Fruit fly (Drosophila melanogaster) whole organism, adult: ENCODE data around the gene Kmn2.
A peak's percentile ranks its signal among the peaks of the same experiment; 100 is the strongest.

ENCODE experiments used
- CG11617 ChIP-seq: fragments of 200-800 bp; sonication (Bioruptor generic); optimal IDR thresholded peaks from 2 replicates; lab custom pipeline; 2017; ENCODE audit warnings: mild to moderate bottlenecking, missing biosample characterization, missing genetic modification reagents, missing genetic modification characterization
- CG12768 ChIP-seq: fragments of 200-800 bp; sonication (Bioruptor generic); optimal IDR thresholded peaks from 2 replicates; lab custom pipeline; 2017; ENCODE audit warnings: missing biosample characterization, missing genetic modification characterization, mild to moderate bottlenecking, moderate library complexity, missing genetic modification reagents
- CG14711 ChIP-seq: fragments of 200-800 bp; sonication (Bioruptor generic); optimal IDR thresholded peaks from 2 replicates; lab custom pipeline; 2018; ENCODE audit warnings: missing biosample characterization, mild to moderate bottlenecking, missing genetic modification characterization, moderate library complexity
- CG1620 ChIP-seq: fragments of 200-800 bp; sonication (Bioruptor generic); optimal IDR thresholded peaks from 2 replicates; lab custom pipeline; 2016; ENCODE audit warnings: missing biosample characterization, missing genetic modification characterization
- CG33017 ChIP-seq: fragments of 200-800 bp; sonication (Bioruptor generic); optimal IDR thresholded peaks from 2 replicates; lab custom pipeline; 2018; ENCODE audit warnings: missing biosample characterization, mild to moderate bottlenecking, missing genetic modification characterization, moderate library complexity
- CG5204 ChIP-seq: fragments of 200-800 bp; sonication (Bioruptor generic); optimal IDR thresholded peaks from 2 replicates; lab custom pipeline; 2016; ENCODE audit warnings: missing biosample characterization, missing genetic modification characterization
- CG7045 ChIP-seq: fragments of 200-800 bp; sonication (Bioruptor generic); optimal IDR thresholded peaks from 2 replicates; lab custom pipeline; 2017; ENCODE audit warnings: missing biosample characterization, mild to moderate bottlenecking, missing genetic modification characterization
- CG7101 ChIP-seq: fragments of 200-800 bp; sonication (Bioruptor generic); optimal IDR thresholded peaks from 2 replicates; lab custom pipeline; 2018; ENCODE audit warnings: missing biosample characterization, mild to moderate bottlenecking, missing genetic modification characterization, moderate library complexity
- Clk ChIP-seq: fragments of 200-800 bp; sonication (Bioruptor generic); optimal IDR thresholded peaks from 2 replicates; lab custom pipeline; 2017; ENCODE audit warnings: missing biosample characterization, missing genetic modification characterization
- Crg-1 ChIP-seq: fragments of 200-800 bp; sonication (Bioruptor generic); optimal IDR thresholded peaks from 2 replicates; lab custom pipeline; 2016; ENCODE audit warnings: missing biosample characterization, missing genetic modification characterization
- Hr96 ChIP-seq: fragments of 200-800 bp; sonication (Bioruptor generic); optimal IDR thresholded peaks from 2 replicates; lab custom pipeline; 2016; ENCODE audit warnings: missing biosample characterization, missing genetic modification characterization
- Mnt ChIP-seq: fragments of 200-800 bp; sonication (Bioruptor generic); optimal IDR thresholded peaks from 2 replicates; lab custom pipeline; 2016; ENCODE audit warnings: missing biosample characterization, mild to moderate bottlenecking, missing genetic modification characterization
- bab1 ChIP-seq: fragments of 200-800 bp; sonication (Bioruptor generic); optimal IDR thresholded peaks from 3 replicates; lab custom pipeline; 2019; ENCODE audit warnings: missing biosample characterization, mild to moderate bottlenecking, missing genetic modification characterization, moderate library complexity
- cic ChIP-seq: fragments of 200-800 bp; sonication (Bioruptor generic); optimal IDR thresholded peaks from 2 replicates; lab custom pipeline; 2017; ENCODE audit warnings: missing biosample characterization, mild to moderate bottlenecking, missing genetic modification characterization, moderate library complexity
- cnc ChIP-seq, 2 experiments: fragments of >200 bp; optimal IDR thresholded peaks; 2 replicates each; lab custom pipeline; 2017
- kay ChIP-seq: fragments of 200-800 bp; sonication (Bioruptor generic); peaks from one replicate; lab custom pipeline; 2016; ENCODE audit warnings: missing biosample characterization, missing genetic modification characterization, borderline replicate concordance
- ovo ChIP-seq: fragments of 200-800 bp; sonication (Bioruptor generic); optimal IDR thresholded peaks from 2 replicates; lab custom pipeline; 2016; ENCODE audit warnings: missing biosample characterization, missing genetic modification characterization
- pad ChIP-seq: fragments of 200-800 bp; sonication (Bioruptor generic); optimal IDR thresholded peaks from 3 replicates; lab custom pipeline; 2017; ENCODE audit warnings: missing biosample characterization, missing genetic modification characterization, mild to moderate bottlenecking, moderate library complexity, missing genetic modification reagents
- tj ChIP-seq: fragments of 200-800 bp; sonication (Bioruptor generic); optimal IDR thresholded peaks from 3 replicates; lab custom pipeline; 2017; ENCODE audit warnings: missing biosample characterization, mild to moderate bottlenecking, missing genetic modification characterization, moderate library complexity
- toe ChIP-seq: fragments of 200-800 bp; sonication (Bioruptor generic); optimal IDR thresholded peaks from 2 replicates; lab custom pipeline; 2016; ENCODE audit warnings: missing biosample characterization, missing genetic modification characterization

Kmn2 gene

DNA sequence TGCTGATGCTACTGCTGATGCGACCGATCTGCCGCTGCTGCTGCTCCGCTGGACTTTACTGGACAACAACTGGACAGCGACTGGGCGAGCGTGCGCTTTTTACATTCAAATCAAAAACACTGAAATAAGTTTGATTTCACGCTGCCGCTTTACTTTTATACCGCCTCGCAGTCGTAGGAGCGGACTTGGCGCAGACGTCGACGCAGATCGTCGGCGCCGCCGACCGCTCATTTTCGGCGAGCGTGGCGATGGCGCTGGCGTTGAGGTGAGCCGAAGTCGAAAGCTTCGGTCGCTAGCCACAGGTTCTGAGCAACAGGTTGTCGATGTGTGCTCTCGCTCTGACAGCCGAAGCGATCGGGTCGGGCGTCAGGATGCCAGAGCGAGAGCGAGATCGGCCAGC is 5.4 kb downstream of the Kmn2 start, which contains the start of gene Elovl7:
Gene Elovl7 (minus strand): TSS at position 131 of the 400 bp plus-strand sequence.
- TF ChIP-seq bab1 (GFP tag; lab: Kevin White, UChicago) (peak; percentile 38), tj (GFP tag; lab: Kevin White, UChicago) (peak; percentile 61), CG33017 (tag; lab: Kevin White, UChicago) (no peak), CG1620 (GFP tag; lab: Kevin White, UChicago) (peak; percentile 9)

DNA sequence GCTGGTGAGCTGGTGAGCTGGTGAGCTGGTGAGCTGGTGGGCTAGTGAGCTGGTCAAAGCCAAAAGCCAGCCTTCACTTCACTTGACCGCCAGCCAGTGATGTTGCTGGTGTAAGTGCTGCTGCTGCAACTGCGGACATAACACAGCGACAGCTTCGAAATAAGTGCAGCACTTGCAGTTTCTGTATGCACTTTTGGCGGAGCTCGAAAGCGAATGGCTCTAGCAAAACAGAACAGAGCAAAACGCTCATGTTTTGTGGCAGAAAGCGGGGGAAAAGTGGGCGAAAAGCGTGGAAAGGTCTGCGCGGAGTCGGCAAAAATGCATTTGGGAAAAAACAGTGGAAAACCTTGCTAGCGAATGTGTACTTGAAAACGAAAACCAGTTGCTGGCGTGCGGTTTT is 6.5 kb downstream of the Kmn2 start:
- TF ChIP-seq tj (GFP tag; lab: Kevin White, UChicago) (peak; percentile 97), Hr96 (GFP tag; lab: Kevin White, UChicago) (no peak)

DNA sequence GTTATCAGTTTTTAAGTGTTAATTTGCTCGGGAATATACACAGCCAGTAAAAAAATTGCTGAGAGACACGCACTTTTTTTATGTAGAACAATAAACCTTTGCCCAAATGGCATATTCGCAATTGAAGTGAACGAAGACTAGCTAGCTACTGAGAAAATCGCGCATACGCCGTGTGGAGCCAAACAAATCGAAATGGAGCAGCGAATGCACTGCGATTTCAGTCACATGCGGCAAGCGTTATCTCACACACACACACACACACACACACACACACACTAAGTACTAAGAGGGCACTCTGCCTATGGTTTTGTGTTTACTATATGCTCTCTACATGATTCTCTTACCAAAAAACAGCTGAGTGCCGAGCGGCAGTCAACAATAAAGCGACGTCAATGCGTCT is 7.6 kb downstream of the Kmn2 start:
- TF ChIP-seq CG12768 (GFP tag; lab: Kevin White, UChicago) (peak; percentile 13), cic (GFP tag; lab: Kevin White, UChicago) (no peak)

DNA sequence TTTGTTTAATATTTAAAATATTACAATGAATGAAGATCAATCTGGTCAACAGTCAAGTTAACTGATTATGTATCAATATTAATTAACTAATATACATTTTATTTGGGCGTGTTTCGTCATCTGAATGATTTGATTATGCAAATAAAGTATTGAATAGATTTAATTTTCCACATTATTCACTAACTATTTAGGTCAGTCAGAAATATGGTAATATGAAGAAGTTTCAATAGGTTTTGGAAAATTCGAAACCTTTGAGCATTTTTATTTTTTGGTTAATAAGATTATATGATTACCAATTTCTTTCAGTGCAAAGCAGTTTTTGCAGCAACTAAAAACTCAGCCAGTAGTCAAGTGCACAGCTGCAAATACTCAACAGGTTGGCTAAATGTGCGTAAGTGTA is 9.0 kb downstream of the Kmn2 start:
- no peak for TF ChIP-seq Mnt
- no peak for TF ChIP-seq cic (GFP tag; lab: Kevin White, UChicago)
- TF ChIP-seq bab1 (GFP tag; lab: Kevin White, UChicago) = no peak
- TF ChIP-seq pad (GFP tag; lab: Kevin White, UChicago) = no peak
- TF ChIP-seq CG14711 (tag; lab: Kevin White, UChicago) = no peak
- no peak for TF ChIP-seq Hr96 (GFP tag; lab: Kevin White, UChicago)
- no peak for TF ChIP-seq CG1620 (GFP tag; lab: Kevin White, UChicago)
- TF ChIP-seq CG5204 = no peak
- TF ChIP-seq ovo (GFP tag; lab: Kevin White, UChicago) = no peak
- TF ChIP-seq CG7045 (GFP tag; lab: Kevin White, UChicago) = no peak
- no peak for TF ChIP-seq CG11617 (GFP tag; lab: Kevin White, UChicago)
- TF ChIP-seq cnc (optimal IDR thresholded peaks at IDR 0.05; lab: Kevin White, UChicago) = no peak

DNA sequence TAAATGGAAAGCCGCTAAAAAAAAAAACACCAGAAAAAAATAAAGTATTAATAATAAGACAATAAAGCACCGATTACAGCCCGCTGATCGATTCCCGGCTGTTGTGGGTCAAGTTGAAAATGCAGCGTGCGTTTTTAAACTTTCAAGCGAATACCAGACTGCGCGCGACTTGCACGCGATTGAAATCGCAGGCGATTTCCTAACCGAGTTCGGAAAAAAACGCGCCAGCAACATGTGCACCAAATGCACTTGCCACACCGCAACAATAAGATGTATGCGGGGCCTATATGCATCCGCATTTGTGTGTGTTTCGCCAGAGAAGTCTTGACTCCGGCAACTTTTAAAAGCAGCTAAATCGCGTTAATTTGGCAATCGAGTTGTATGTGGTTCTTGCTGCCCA is 9.7 kb downstream of the Kmn2 start:
- TF ChIP-seq CG7101 (tag; lab: Kevin White, UChicago) = no peak
- TF ChIP-seq CG12768 (GFP tag; lab: Kevin White, UChicago) = no peak
- no peak for TF ChIP-seq ovo (GFP tag; lab: Kevin White, UChicago)
- no peak for TF ChIP-seq CG14711 (tag; lab: Kevin White, UChicago)
- TF ChIP-seq kay (GFP tag; lab: Kevin White, UChicago) = no peak
- no peak for TF ChIP-seq Mnt
- TF ChIP-seq pad (GFP tag; lab: Kevin White, UChicago) = no peak
- no peak for TF ChIP-seq Crg-1 (GFP tag; lab: Kevin White, UChicago)
- TF ChIP-seq CG11617 (GFP tag; lab: Kevin White, UChicago) = no peak
- no peak for TF ChIP-seq CG1620 (GFP tag; lab: Kevin White, UChicago)
- no peak for TF ChIP-seq bab1 (GFP tag; lab: Kevin White, UChicago)
- TF ChIP-seq Hr96 (GFP tag; lab: Kevin White, UChicago) = no peak
- no peak for TF ChIP-seq tj (GFP tag; lab: Kevin White, UChicago)
- TF ChIP-seq cnc (optimal IDR thresholded peaks at IDR 0.05; lab: Kevin White, UChicago) = no peak
- no peak for TF ChIP-seq CG7045 (GFP tag; lab: Kevin White, UChicago)
- TF ChIP-seq cic (GFP tag; lab: Kevin White, UChicago) = no peak
- TF ChIP-seq CG33017 (tag; lab: Kevin White, UChicago) = no peak

DNA sequence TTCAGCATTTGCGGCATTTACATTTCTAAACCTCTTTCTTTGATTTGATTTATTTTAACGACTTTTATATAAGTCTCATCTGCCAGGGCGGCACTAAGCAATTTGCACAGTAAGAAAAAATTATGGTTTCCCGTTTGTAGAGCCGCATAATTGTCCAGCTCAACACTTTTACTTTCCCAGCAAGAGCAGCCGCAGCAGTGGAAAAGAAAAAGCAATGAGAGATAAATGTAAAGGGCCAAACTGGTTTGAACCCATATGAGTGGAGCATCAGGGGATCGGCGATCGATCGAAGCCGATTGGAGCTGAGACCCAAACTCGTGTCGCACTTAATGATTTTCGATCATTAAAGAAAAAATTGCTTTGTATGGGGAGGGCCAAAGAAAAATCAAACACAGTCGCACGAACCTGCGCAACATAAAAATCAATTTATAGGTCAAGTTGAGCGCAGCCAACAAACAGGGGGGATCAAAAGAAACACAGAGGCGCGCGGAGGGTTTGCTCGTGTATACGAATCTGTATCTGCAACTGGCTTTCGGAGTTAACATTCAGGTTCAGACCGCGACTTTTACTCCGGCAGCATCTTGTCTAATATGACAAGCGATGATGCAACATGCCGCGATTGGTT is 10.2 kb downstream of the Kmn2 start:
- TF ChIP-seq CG5204 = no peak
- TF ChIP-seq toe = no peak
- TF ChIP-seq cic (GFP tag; lab: Kevin White, UChicago) = no peak
- TF ChIP-seq cnc (optimal IDR thresholded peaks at IDR 0.05; lab: Kevin White, UChicago) = no peak
- no peak for TF ChIP-seq CG7045 (GFP tag; lab: Kevin White, UChicago)
- TF ChIP-seq CG1620 (GFP tag; lab: Kevin White, UChicago) = no peak
- no peak for TF ChIP-seq CG11617 (GFP tag; lab: Kevin White, UChicago)
- TF ChIP-seq CG12768 (GFP tag; lab: Kevin White, UChicago) = no peak
- TF ChIP-seq CG7101 (tag; lab: Kevin White, UChicago) = no peak
- TF ChIP-seq Mnt = no peak
- no peak for TF ChIP-seq kay (GFP tag; lab: Kevin White, UChicago)
- no peak for TF ChIP-seq tj (GFP tag; lab: Kevin White, UChicago)
- no peak for TF ChIP-seq ovo (GFP tag; lab: Kevin White, UChicago)
- TF ChIP-seq bab1 (GFP tag; lab: Kevin White, UChicago) = no peak
- TF ChIP-seq Crg-1 (GFP tag; lab: Kevin White, UChicago) = no peak
- TF ChIP-seq CG14711 (tag; lab: Kevin White, UChicago) = no peak
- TF ChIP-seq pad (GFP tag; lab: Kevin White, UChicago) = no peak
- TF ChIP-seq Clk (GFP tag; lab: Kevin White, UChicago) = no peak
- no peak for TF ChIP-seq CG33017 (tag; lab: Kevin White, UChicago)
- no peak for TF ChIP-seq Hr96 (GFP tag; lab: Kevin White, UChicago)

DNA sequence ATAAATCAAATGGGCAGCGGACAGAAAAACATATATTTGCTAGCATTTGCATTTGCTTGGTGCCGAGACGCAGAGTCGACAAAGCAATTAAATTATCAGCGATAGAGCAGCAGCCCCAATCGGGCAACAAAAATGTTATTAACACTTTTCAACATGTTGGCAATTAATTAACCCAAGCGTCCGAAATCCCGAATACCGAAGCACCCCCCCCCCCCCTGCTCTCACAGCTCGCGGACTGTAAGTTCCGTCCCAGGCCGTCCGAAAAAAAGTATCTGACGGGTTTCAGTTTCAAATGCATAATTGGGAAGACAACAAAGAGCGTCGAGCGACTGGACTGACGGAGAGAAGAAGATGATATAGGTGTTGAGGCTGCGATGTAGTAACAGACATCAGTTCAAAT is 10.9 kb downstream of the Kmn2 start:
- TF ChIP-seq Hr96 (GFP tag; lab: Kevin White, UChicago) = no peak
- TF ChIP-seq CG7045 (GFP tag; lab: Kevin White, UChicago) = no peak
- no peak for TF ChIP-seq CG14711 (tag; lab: Kevin White, UChicago)
- TF ChIP-seq ovo (GFP tag; lab: Kevin White, UChicago) = no peak
- TF ChIP-seq CG1620 (GFP tag; lab: Kevin White, UChicago) = no peak
- TF ChIP-seq bab1 (GFP tag; lab: Kevin White, UChicago) = no peak
- TF ChIP-seq Clk (GFP tag; lab: Kevin White, UChicago) = no peak
- TF ChIP-seq CG11617 (GFP tag; lab: Kevin White, UChicago) = no peak
- no peak for TF ChIP-seq cnc (optimal IDR thresholded peaks at IDR 0.05; lab: Kevin White, UChicago)
- no peak for TF ChIP-seq CG7101 (tag; lab: Kevin White, UChicago)
- TF ChIP-seq Mnt = no peak
- no peak for TF ChIP-seq toe
- no peak for TF ChIP-seq CG5204
- no peak for TF ChIP-seq tj (GFP tag; lab: Kevin White, UChicago)
- no peak for TF ChIP-seq Crg-1 (GFP tag; lab: Kevin White, UChicago)
- TF ChIP-seq CG12768 (GFP tag; lab: Kevin White, UChicago) = no peak
- TF ChIP-seq pad (GFP tag; lab: Kevin White, UChicago) = no peak
- no peak for TF ChIP-seq CG33017 (tag; lab: Kevin White, UChicago)
